Worm (Caenorhabditis elegans): ENCODE results near the gene such-1.

- TF ChIP-seq flt-1 (GFP tag; IDR thresholded peaks at IDR 0.05) (no peak), ztf-29 (GFP tag; IDR thresholded peaks at IDR 0.05) (no peak), klf-2 (GFP tag; conservative IDR thresholded peaks at IDR 0.05) (no peak), tab-1 (GFP tag; IDR thresholded peaks at IDR 0.05) (no peak), cog-1 (tag; optimal IDR thresholded peaks at IDR 0.05) (no peak)
Measured at ce11 chrIII:11548070-11548469, 24.5 kb upstream of the such-1 start, which contains the start of gene Y66D12A.13.
